Worm (Caenorhabditis elegans): Measurements from ENCODE around the gene ufm-1.

- TF ChIP-seq eor-1 (tag; optimal IDR thresholded peaks at IDR 0.05): no peak
- no peak for TF ChIP-seq zag-1 (tag; optimal IDR thresholded peaks at IDR 0.05)
- no peak for TF ChIP-seq snpc-4 (tag; optimal IDR thresholded peaks at IDR 0.05)
- TF ChIP-seq elt-1 (tag; optimal IDR thresholded peaks at IDR 0.05): no peak
- TF ChIP-seq nhr-28 (tag; optimal IDR thresholded peaks at IDR 0.05): no peak
- TF ChIP-seq nhr-12 (tag; optimal IDR thresholded peaks at IDR 0.05): no peak
- no peak for TF ChIP-seq elt-3 (tag; optimal IDR thresholded peaks at IDR 0.05)
- no peak for TF ChIP-seq nhr-25 (tag; optimal IDR thresholded peaks at IDR 0.05)
- TF ChIP-seq aly-2 (tag; optimal IDR thresholded peaks at IDR 0.05): no peak
- no peak for TF ChIP-seq pqm-1 (tag; optimal IDR thresholded peaks at IDR 0.05)
Observed at ce11 chrIII:7819866-7820265, 38.9 kb upstream of the ufm-1 start.

Measured in whole organism, L3 larva.